Fruit fly (Drosophila melanogaster) whole organism, wandering third instar larva: Measurements from ENCODE around the gene Polr1B.
A peak's percentile ranks its signal among the peaks of the same experiment; 100 is the strongest.

ENCODE experiments used
- Abd-B ChIP-seq: fragments of >200 bp; optimal IDR thresholded peaks from 2 replicates; lab custom pipeline; 2017; ENCODE audit warnings: missing biosample characterization, missing genetic modification characterization
- CG32264 ChIP-seq: fragments of 200-800 bp; sonication (Bioruptor generic); optimal IDR thresholded peaks from 2 replicates; lab custom pipeline; 2016; ENCODE audit warnings: missing biosample characterization, missing genetic modification characterization
- CG9705 ChIP-seq: fragments of 200-800 bp; sonication (Bioruptor generic); optimal IDR thresholded peaks from 2 replicates; lab custom pipeline; 2018; ENCODE audit warnings: missing biosample characterization, mild to moderate bottlenecking, missing genetic modification characterization
- CrebA ChIP-seq: fragments of 200-800 bp; sonication (Bioruptor generic); optimal IDR thresholded peaks from 2 replicates; lab custom pipeline; 2016; ENCODE audit warnings: missing biosample characterization, mild to moderate bottlenecking, missing genetic modification characterization, borderline replicate concordance
- Dfd ChIP-seq: fragments of >200 bp; optimal IDR thresholded peaks from 2 replicates; lab custom pipeline; 2017; ENCODE audit warnings: missing biosample characterization, missing genetic modification characterization
- Dif ChIP-seq: fragments of 200-275, 200-300 bp; sonication (Bioruptor generic); optimal IDR thresholded peaks from 2 replicates; lab custom pipeline; 2018; ENCODE audit warnings: missing biosample characterization, missing genetic modification characterization; ENCODE audit not compliant: partially characterized antibody
- GATAd ChIP-seq: sonication (Bioruptor generic); optimal IDR thresholded peaks from 2 replicates; lab custom pipeline; 2016; ENCODE audit warnings: missing biosample characterization, missing genetic modification characterization
- HLH106 ChIP-seq: fragments of 200-800 bp; optimal IDR thresholded peaks from 3 replicates; lab custom pipeline; 2019; ENCODE audit warnings: missing biosample characterization, mild to moderate bottlenecking, missing genetic modification characterization, moderate library complexity
- Hnf4 ChIP-seq: fragments of 200-800 bp; sonication (Bioruptor generic); optimal IDR thresholded peaks from 2 replicates; lab custom pipeline; 2016; ENCODE audit warnings: missing biosample characterization, mild to moderate bottlenecking, missing genetic modification characterization
- Hr78 ChIP-seq: fragments of >200 bp; optimal IDR thresholded peaks from 2 replicates; lab custom pipeline; 2017; ENCODE audit warnings: missing biosample characterization, missing genetic modification characterization
- Hr83 ChIP-seq: fragments of 200-300 bp; sonication (Bioruptor generic); optimal IDR thresholded peaks from 2 replicates; lab custom pipeline; 2016; ENCODE audit warnings: missing biosample characterization, mild to moderate bottlenecking, missing genetic modification characterization, moderate library complexity; ENCODE audit not compliant: poor library complexity, severe bottlenecking
- Jra ChIP-seq: sonication (Bioruptor generic); optimal IDR thresholded peaks from 2 replicates; lab custom pipeline; 2016; ENCODE audit warnings: missing biosample characterization, missing genetic modification characterization
- Mio ChIP-seq: sonication (Bioruptor generic); optimal IDR thresholded peaks from 2 replicates; lab custom pipeline; 2016; ENCODE audit warnings: missing biosample characterization, missing genetic modification characterization
- Myc ChIP-seq: fragments of >200 bp; optimal IDR thresholded peaks from 2 replicates; lab custom pipeline; 2017
- N ChIP-seq: fragments of >200 bp; optimal IDR thresholded peaks from 2 replicates; lab custom pipeline; 2018; ENCODE audit warnings: missing biosample characterization, missing external identifiers, missing genetic modification characterization
- OdsH ChIP-seq: fragments of 200-800 bp; sonication (Bioruptor generic); optimal IDR thresholded peaks from 2 replicates; lab custom pipeline; 2016; ENCODE audit warnings: missing biosample characterization, mild to moderate bottlenecking, missing genetic modification characterization
- Rel ChIP-seq, 2 experiments: fragments of 200-800 bp; sonication (Bioruptor generic) in 1 of 2; optimal IDR thresholded peaks; 2 replicates in 1 of 2; 3 replicates in 1 of 2; lab custom pipeline; 2016 to 2019; ENCODE audit warnings: mild to moderate bottlenecking in 2 of 2, missing biosample characterization in 2 of 2, missing genetic modification characterization in 2 of 2, moderate library complexity in 1 of 2
- Sp1 ChIP-seq: fragments of 200-800 bp; sonication (Bioruptor generic); optimal IDR thresholded peaks from 3 replicates; lab custom pipeline; 2019; ENCODE audit warnings: missing biosample characterization, mild to moderate bottlenecking, missing genetic modification characterization, moderate library complexity
- Vsx2 ChIP-seq: fragments of 200-300, 225-300 bp; sonication (Bioruptor generic); optimal IDR thresholded peaks from 2 replicates; lab custom pipeline; 2018; ENCODE audit warnings: missing biosample characterization, missing genetic modification characterization; ENCODE audit not compliant: partially characterized antibody
- br ChIP-seq: fragments of 200-800 bp; sonication (Bioruptor generic); optimal IDR thresholded peaks from 2 replicates; lab custom pipeline; 2016; ENCODE audit warnings: missing biosample characterization, missing genetic modification characterization
- brk ChIP-seq: fragments of 200-800 bp; sonication (Bioruptor generic); optimal IDR thresholded peaks from 2 replicates; lab custom pipeline; 2016; ENCODE audit warnings: missing biosample characterization, mild to moderate bottlenecking, missing genetic modification characterization
- dl ChIP-seq, 2 experiments: fragments of 175-275, 200-275 bp in 1 of 2; fragments of 200-275 bp in 1 of 2; sonication (Bioruptor generic); optimal IDR thresholded peaks; lab custom pipeline; 2018; ENCODE audit warnings: mild to moderate bottlenecking in 2 of 2, missing biosample characterization in 2 of 2, missing genetic modification characterization in 2 of 2, moderate library complexity in 2 of 2; ENCODE audit not compliant: partially characterized antibody in 2 of 2, insufficient read depth in 1 of 2
- dmrt93B ChIP-seq: fragments of 200-800 bp; sonication (Bioruptor generic); optimal IDR thresholded peaks from 2 replicates; lab custom pipeline; 2018; ENCODE audit warnings: missing biosample characterization, mild to moderate bottlenecking, missing genetic modification characterization
- dsf ChIP-seq: sonication (Bioruptor generic); optimal IDR thresholded peaks from 2 replicates; lab custom pipeline; 2016; ENCODE audit warnings: missing biosample characterization, missing genetic modification characterization, borderline replicate concordance
- ey ChIP-seq: fragments of 200-800 bp; sonication (Bioruptor generic); optimal IDR thresholded peaks from 2 replicates; lab custom pipeline; 2016; ENCODE audit warnings: missing biosample characterization, missing genetic modification characterization
- foxo ChIP-seq, 2 experiments: fragments of 200-800 bp; sonication (Bioruptor generic); optimal IDR thresholded peaks; 2 replicates in 1 of 2; 3 replicates in 1 of 2; lab custom pipeline; 2016 to 2017; ENCODE audit warnings: missing biosample characterization in 2 of 2, missing genetic modification characterization in 2 of 2
- fru ChIP-seq: fragments of 200-800 bp; sonication (Bioruptor generic); optimal IDR thresholded peaks from 3 replicates; lab custom pipeline; 2016; ENCODE audit warnings: missing biosample characterization, mild to moderate bottlenecking, missing genetic modification characterization
- h ChIP-seq: fragments of 200-800 bp; sonication (Bioruptor generic); optimal IDR thresholded peaks from 3 replicates; lab custom pipeline; 2016; ENCODE audit warnings: missing biosample characterization, mild to moderate bottlenecking, missing genetic modification characterization
- jim ChIP-seq: fragments of 175-275, 200-325 bp; sonication (Bioruptor generic); optimal IDR thresholded peaks from 2 replicates; lab custom pipeline; 2016; ENCODE audit warnings: missing biosample characterization, mild to moderate bottlenecking, missing genetic modification characterization
- lola ChIP-seq: fragments of >200 bp; optimal IDR thresholded peaks from 2 replicates; lab custom pipeline; 2017; ENCODE audit warnings: missing biosample characterization, missing genetic modification characterization
- pan ChIP-seq: fragments of >200 bp; optimal IDR thresholded peaks from 2 replicates; lab custom pipeline; 2017
- psq ChIP-seq: fragments of 200-800 bp; sonication (Bioruptor generic); optimal IDR thresholded peaks from 3 replicates; lab custom pipeline; 2017; ENCODE audit warnings: missing biosample characterization, mild to moderate bottlenecking, missing genetic modification characterization, moderate library complexity
- rgr ChIP-seq: fragments of 200-800 bp; sonication (Bioruptor generic); optimal IDR thresholded peaks from 3 replicates; lab custom pipeline; 2016; ENCODE audit warnings: missing biosample characterization, mild to moderate bottlenecking, missing genetic modification characterization
- sage ChIP-seq: fragments of 200-800 bp; sonication (Bioruptor generic); optimal IDR thresholded peaks from 2 replicates; lab custom pipeline; 2016; ENCODE audit warnings: missing biosample characterization, mild to moderate bottlenecking, missing genetic modification characterization
- sv ChIP-seq: fragments of 200-800 bp; sonication (Bioruptor generic); optimal IDR thresholded peaks from 3 replicates; lab custom pipeline; 2016; ENCODE audit warnings: missing biosample characterization, missing genetic modification characterization
- tai ChIP-seq: sonication (Bioruptor generic); optimal IDR thresholded peaks from 2 replicates; lab custom pipeline; 2016; ENCODE audit warnings: missing biosample characterization, missing genetic modification characterization
- usp ChIP-seq: fragments of >200 bp; optimal IDR thresholded peaks from 2 replicates; lab custom pipeline; 2017; ENCODE audit warnings: missing biosample characterization, missing genetic modification characterization
- woc ChIP-seq: sonication (Bioruptor generic); optimal IDR thresholded peaks from 2 replicates; lab custom pipeline; 2016; ENCODE audit warnings: missing biosample characterization, mild to moderate bottlenecking, missing genetic modification characterization

Polr1B gene

DNA sequence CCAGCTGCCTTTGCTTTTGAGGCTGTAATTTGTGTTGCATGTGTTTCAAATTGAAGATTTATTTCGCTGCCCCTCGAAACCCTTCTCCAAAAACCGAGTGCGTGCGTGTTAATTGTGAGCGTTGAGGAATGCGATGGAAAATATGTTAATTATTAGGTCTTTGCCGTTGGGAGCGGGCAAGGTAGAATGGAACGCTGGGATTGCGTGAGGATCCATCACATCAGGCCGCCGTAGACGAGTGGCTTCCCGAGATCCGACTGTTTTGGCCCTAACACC, 37.3 kb downstream of the Polr1B start:
- TF ChIP-seq Rel (GFP tag; optimal IDR thresholded peaks at IDR 0.05; lab: Kevin White, UChicago), result no peak
- no peak for TF ChIP-seq Rel (tag; optimal IDR thresholded peaks at IDR 0.05; lab: Kevin White, UChicago)
- TF ChIP-seq sage, result no peak
- no peak for TF ChIP-seq Myc (lab: Kevin White, UChicago)
- TF ChIP-seq Hr83 (GFP tag; lab: Kevin White, UChicago), result no peak
- no peak for TF ChIP-seq Dfd (GFP tag; lab: Kevin White, UChicago)
- TF ChIP-seq HLH106 (tag; lab: Kevin White, UChicago), result no peak

- peak; percentile 91 for TF ChIP-seq CG32264 (GFP tag; lab: Kevin White, UChicago)
- peak; percentile 94 for TF ChIP-seq rgr (GFP tag; lab: Kevin White, UChicago)
- peak; percentile 48 for TF ChIP-seq sv (GFP tag; lab: Kevin White, UChicago)
- no peak for TF ChIP-seq Myc (lab: Kevin White, UChicago)
- TF ChIP-seq foxo (GFP tag; optimal IDR thresholded peaks at IDR 0.05; lab: Kevin White, UChicago), result peak; percentile 63 to 97
- TF ChIP-seq ey (GFP tag; lab: Kevin White, UChicago), result peak; percentile 96
- no peak for TF ChIP-seq brk (GFP tag; lab: Kevin White, UChicago)
- TF ChIP-seq Abd-B (GFP tag; lab: Kevin White, UChicago), result no peak
- TF ChIP-seq Hnf4 (GFP tag; lab: Kevin White, UChicago), result peak; percentile 93
- TF ChIP-seq dsf (GFP tag; lab: Kevin White, UChicago), result peak; percentile 80
- TF ChIP-seq br (GFP tag; lab: Kevin White, UChicago), result peak; percentile 96
- no peak for TF ChIP-seq Hr78 (GFP tag; lab: Kevin White, UChicago)
- TF ChIP-seq lola (GFP tag; lab: Kevin White, UChicago), result no peak
- peak; percentile 97 for TF ChIP-seq woc (GFP tag; lab: Kevin White, UChicago)
- peak; percentile 96 for TF ChIP-seq h (GFP tag; lab: Kevin White, UChicago)
- no peak for TF ChIP-seq CrebA
- peak; percentile 94 for TF ChIP-seq HLH106 (tag; lab: Kevin White, UChicago)
- TF ChIP-seq CG9705 (GFP tag; lab: Kevin White, UChicago), result peak; percentile 76
- no peak for TF ChIP-seq tai (GFP tag; lab: Kevin White, UChicago)
- TF ChIP-seq dl (GFP tag; optimal IDR thresholded peaks at IDR 0.05; lab: Kevin White, UChicago; ENCODE audit: insufficient read depth in 1 of 2, partially characterized antibody in 2 of 2), result peak in 1 of 2 experiments; percentile 10
- TF ChIP-seq Dif (GFP tag; lab: Kevin White, UChicago), result no peak
- peak; percentile 92 for TF ChIP-seq Rel (GFP tag; optimal IDR thresholded peaks at IDR 0.05; lab: Kevin White, UChicago)
- peak; percentile 61 for TF ChIP-seq Rel (tag; optimal IDR thresholded peaks at IDR 0.05; lab: Kevin White, UChicago)
- no peak for TF ChIP-seq N (GFP tag; lab: Kevin White, UChicago)
- peak; percentile 91 for TF ChIP-seq psq (GFP tag; lab: Kevin White, UChicago)
- peak; percentile 4 for TF ChIP-seq Vsx2 (GFP tag; lab: Kevin White, UChicago)
- TF ChIP-seq jim, result no peak
- no peak for TF ChIP-seq usp (GFP tag; lab: Kevin White, UChicago)
- TF ChIP-seq Hr83 (GFP tag; lab: Kevin White, UChicago), result peak; percentile 82
- TF ChIP-seq OdsH (GFP tag; lab: Kevin White, UChicago), result peak; percentile 95
- no peak for TF ChIP-seq pan (lab: Kevin White, UChicago)
- TF ChIP-seq sage, result peak; percentile 96
- peak; percentile 97 for TF ChIP-seq fru (GFP tag; lab: Kevin White, UChicago)
- TF ChIP-seq GATAd (GFP tag; lab: Kevin White, UChicago), result no peak
- TF ChIP-seq Dfd (GFP tag; lab: Kevin White, UChicago), result no peak
- TF ChIP-seq Jra (GFP tag; lab: Kevin White, UChicago), result peak; percentile 86
- peak; percentile 94 for TF ChIP-seq Sp1 (GFP tag; lab: Kevin White, UChicago)
- peak; percentile 90 for TF ChIP-seq dmrt93B
- peak; percentile 67 for TF ChIP-seq Mio (GFP tag; lab: Kevin White, UChicago)
- TF ChIP-seq, all 38 proteins: peak for 24
Observed at dm6 chr2L:441927-442691, 38.0 kb downstream of the Polr1B start.
